Worm (Caenorhabditis elegans): ENCODE measurements around the gene ctl-2.
"Not testable (repeated sequence)": the region's sequence is repeated elsewhere in the genome, so short reads cannot be mapped to it uniquely, and the experiment has no call there.

The ctl-2 gene

DNA sequence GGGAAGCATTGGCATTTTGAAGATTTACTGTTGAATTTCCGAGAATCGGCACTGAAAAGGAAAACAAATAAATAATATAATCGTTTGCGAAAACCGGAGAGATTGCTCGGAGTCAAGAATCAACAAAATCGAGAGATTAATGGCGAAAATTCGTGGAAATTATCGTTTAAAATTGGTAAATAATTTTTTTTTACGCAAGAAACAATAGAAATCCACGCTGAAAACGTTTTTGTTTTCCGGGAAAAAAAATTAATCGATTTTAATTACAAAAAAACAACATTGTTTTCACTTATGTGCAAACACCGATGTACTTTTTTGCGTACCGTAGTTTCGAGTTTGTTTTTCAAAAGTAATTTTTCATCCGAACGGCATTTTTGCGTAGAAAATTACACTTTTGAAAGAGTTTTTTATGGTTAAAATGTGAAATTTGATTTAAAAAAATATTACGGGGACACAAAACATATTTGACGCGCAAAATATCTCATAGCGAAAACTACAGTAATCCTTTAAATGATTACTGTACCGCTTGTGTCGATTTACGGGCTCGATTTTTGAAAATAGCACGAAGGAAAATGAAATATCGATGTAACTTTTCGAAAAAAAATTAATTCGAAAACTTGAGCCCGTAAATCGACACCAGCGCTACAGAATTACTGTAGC, 9.0 kb upstream of the ctl-2 start, which contains the start of gene ctl-3:
Gene ctl-3 (minus strand): TSS at position 51 of the 660 bp plus-strand sequence.
- no peak for TF ChIP-seq T22C8.4 (GFP tag; IDR thresholded peaks at IDR 0.05)
- TF ChIP-seq cog-1 (tag; optimal IDR thresholded peaks at IDR 0.05) = no peak
- no peak for TF ChIP-seq med-1 (GFP tag; optimal IDR thresholded peaks at IDR 0.05; ENCODE audit: insufficient read depth)
- no peak for TF ChIP-seq flt-1 (GFP tag; IDR thresholded peaks at IDR 0.05)
- TF ChIP-seq klf-2 (GFP tag; conservative IDR thresholded peaks at IDR 0.05) = no peak
- TF ChIP-seq tab-1 (GFP tag; IDR thresholded peaks at IDR 0.05) = no peak
- no peak for TF ChIP-seq ztf-29 (GFP tag; IDR thresholded peaks at IDR 0.05)

DNA sequence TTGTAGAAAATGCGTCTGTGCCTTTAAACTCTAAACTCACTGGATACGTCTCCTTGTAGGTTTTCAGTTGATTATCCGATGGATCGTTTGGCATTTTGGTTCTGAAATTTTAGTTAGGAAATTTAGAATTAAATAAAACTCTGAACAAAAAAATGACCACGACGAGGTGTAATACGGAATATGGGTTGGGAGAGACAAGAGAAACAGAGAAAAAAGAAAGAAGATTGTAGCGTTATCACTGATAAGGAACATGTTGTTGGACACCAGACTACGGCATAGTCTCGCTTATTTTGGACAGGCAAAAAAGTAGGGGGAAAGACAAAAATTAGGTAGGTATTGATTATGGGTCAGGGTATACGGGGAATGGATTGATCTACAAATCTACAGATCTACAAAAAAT, 4.3 kb upstream of the ctl-2 start, which contains the start of gene ctl-1:
Gene ctl-1 (minus strand): TSS at position 101 of the 400 bp plus-strand sequence.
- TF ChIP-seq klf-2 (GFP tag; conservative IDR thresholded peaks at IDR 0.05); T22C8.4 (GFP tag; IDR thresholded peaks at IDR 0.05); ztf-23 (GFP tag; IDR thresholded peaks at IDR 0.05): not testable (repeated sequence)

DNA sequence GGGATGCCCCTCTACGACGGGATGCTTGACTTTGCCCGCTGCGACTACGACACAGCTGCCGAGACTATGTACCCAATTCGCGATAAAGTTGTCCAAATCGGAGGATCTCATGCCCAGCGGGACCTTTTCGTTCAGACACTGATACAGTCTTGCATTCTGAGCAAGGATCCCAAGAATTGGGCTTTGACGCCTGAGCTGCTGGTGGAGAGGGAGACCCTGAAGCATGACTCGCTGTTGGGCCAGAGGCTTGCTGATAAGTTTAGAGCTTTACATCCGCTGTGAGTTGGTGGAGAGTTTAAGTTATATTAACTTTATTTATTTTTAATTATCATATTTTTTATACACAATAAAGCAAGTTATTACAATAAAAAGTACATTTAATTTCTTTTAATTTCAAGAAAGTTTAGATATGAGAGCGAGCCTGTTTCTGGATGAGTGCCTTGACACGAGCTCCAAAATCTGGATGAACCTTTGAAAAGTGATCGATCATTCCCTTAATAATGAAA, 2.5 kb downstream of the ctl-2 start:
- TF ChIP-seq cog-1 (tag; optimal IDR thresholded peaks at IDR 0.05) (no peak), med-1 (GFP tag; optimal IDR thresholded peaks at IDR 0.05; ENCODE audit: insufficient read depth) (no peak), ztf-23 (GFP tag; IDR thresholded peaks at IDR 0.05) (no peak), ztf-29 (GFP tag; IDR thresholded peaks at IDR 0.05) (no peak), klf-2 (GFP tag; conservative IDR thresholded peaks at IDR 0.05) (no peak), flt-1 (GFP tag; IDR thresholded peaks at IDR 0.05) (no peak)

DNA sequence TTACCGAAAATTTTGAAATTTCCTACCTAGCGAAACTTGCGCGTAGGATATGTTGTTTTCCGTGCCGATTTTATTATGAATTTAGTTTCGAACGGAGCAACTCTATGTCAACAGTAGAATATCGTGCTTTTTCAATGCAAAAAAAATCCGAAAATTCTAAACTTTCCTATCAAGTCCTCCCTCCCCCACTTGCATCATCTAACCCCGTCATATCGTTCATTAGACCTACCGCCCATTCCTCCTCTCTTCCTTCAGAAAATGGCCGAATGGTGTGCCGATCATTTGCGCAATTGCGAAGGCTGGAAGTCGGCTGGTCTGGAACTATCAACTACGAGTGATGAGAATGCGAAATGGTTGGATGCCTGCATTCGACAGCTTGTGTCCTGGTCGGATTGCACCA, 4.8 kb downstream of the ctl-2 start, which contains the start of gene Y54G11A.7:
Gene Y54G11A.7 (plus strand): TSS at position 256 of the 400 bp plus-strand sequence.
- TF ChIP-seq ztf-29 (GFP tag; IDR thresholded peaks at IDR 0.05); klf-2 (GFP tag; conservative IDR thresholded peaks at IDR 0.05); flt-1 (GFP tag; IDR thresholded peaks at IDR 0.05): not testable (repeated sequence)

DNA sequence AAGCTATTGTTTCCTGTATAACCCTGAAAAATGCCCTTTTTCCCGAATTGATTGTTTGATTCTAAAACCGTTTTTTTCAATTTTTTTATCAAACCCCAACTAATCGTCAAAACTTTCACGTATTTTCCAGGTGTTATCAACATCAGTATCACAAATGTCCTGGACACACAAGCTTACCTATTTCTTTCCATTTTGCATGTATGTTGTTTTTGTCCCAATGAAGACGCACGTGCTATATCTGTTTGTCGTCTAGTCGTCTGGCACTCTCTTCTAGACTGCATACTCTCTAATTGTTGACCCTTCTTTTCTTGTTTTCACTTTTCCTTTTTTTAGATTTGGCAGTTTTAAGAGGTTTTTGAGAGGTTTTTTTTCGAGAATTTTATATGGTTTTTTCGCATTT, 5.5 kb downstream of the ctl-2 start:
- TF ChIP-seq tab-1 (GFP tag; IDR thresholded peaks at IDR 0.05) (no peak), flt-1 (GFP tag; IDR thresholded peaks at IDR 0.05) (no peak), cog-1 (tag; optimal IDR thresholded peaks at IDR 0.05) (no peak), med-1 (GFP tag; optimal IDR thresholded peaks at IDR 0.05; ENCODE audit: insufficient read depth) (no peak), ztf-29 (GFP tag; IDR thresholded peaks at IDR 0.05) (no peak), klf-2 (GFP tag; conservative IDR thresholded peaks at IDR 0.05) (no peak), ref-1 (GFP tag; conservative IDR thresholded peaks at IDR 0.05) (no peak), ztf-23 (GFP tag; IDR thresholded peaks at IDR 0.05) (no peak), T22C8.4 (GFP tag; IDR thresholded peaks at IDR 0.05) (no peak)

DNA sequence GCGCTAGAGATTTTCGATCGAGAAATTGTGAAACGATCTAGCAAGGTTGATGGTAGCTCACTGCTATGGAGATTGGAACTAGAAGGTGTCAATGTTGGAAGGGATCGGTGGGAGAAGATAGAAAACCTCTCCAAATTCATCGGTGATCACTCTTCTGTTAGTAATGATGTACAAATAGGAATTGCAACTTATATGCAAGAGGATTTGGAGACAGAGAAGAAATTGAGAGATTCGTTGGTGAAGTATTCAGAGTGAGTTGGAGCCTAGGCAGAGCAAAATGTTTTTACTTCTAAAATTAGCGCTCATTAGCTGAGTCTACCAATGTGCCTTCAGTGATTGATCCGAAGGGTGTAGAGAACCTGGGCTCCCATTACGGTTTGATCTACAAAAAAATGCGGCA, 7.4 kb downstream of the ctl-2 start:
- TF ChIP-seq T22C8.4 (GFP tag; IDR thresholded peaks at IDR 0.05) = no peak
- TF ChIP-seq ref-1 (GFP tag; conservative IDR thresholded peaks at IDR 0.05) = no peak
- TF ChIP-seq cog-1 (tag; optimal IDR thresholded peaks at IDR 0.05) = no peak
- no peak for TF ChIP-seq ztf-23 (GFP tag; IDR thresholded peaks at IDR 0.05)
- TF ChIP-seq flt-1 (GFP tag; IDR thresholded peaks at IDR 0.05) = no peak
- no peak for TF ChIP-seq tab-1 (GFP tag; IDR thresholded peaks at IDR 0.05)
- no peak for TF ChIP-seq ztf-29 (GFP tag; IDR thresholded peaks at IDR 0.05)
- no peak for TF ChIP-seq med-1 (GFP tag; optimal IDR thresholded peaks at IDR 0.05; ENCODE audit: insufficient read depth)
- TF ChIP-seq klf-2 (GFP tag; conservative IDR thresholded peaks at IDR 0.05) = no peak

DNA sequence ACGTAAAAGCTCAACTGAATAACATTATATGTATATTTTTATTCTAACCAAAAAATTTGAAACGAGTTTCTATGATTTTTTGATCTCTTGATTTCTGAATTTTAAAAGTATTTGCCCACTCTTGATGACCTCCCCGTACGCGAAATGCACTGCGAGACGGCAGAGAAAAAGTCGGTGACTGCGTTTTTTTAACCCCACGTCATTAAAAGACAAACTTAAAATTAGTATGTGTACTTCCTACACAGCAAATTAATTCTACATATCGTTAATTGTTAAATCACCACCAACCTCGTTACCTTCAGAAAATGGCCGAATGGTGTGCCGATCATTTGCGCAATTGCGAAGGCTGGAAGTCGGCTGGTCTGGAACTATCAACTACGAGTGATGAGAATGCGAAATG, 9.3 kb downstream of the ctl-2 start, which contains the start of gene Y54G11A.4:
Gene Y54G11A.4 (plus strand): TSS at position 301 of the 400 bp plus-strand sequence.
- TF ChIP-seq flt-1 (GFP tag; IDR thresholded peaks at IDR 0.05) (no peak), ref-1 (GFP tag; conservative IDR thresholded peaks at IDR 0.05) (no peak), ztf-23 (GFP tag; IDR thresholded peaks at IDR 0.05) (no peak), cog-1 (tag; optimal IDR thresholded peaks at IDR 0.05) (no peak), klf-2 (GFP tag; conservative IDR thresholded peaks at IDR 0.05) (no peak), med-1 (GFP tag; optimal IDR thresholded peaks at IDR 0.05; ENCODE audit: insufficient read depth) (no peak), T22C8.4 (GFP tag; IDR thresholded peaks at IDR 0.05) (no peak), tab-1 (GFP tag; IDR thresholded peaks at IDR 0.05) (no peak), ztf-29 (GFP tag; IDR thresholded peaks at IDR 0.05) (no peak)

DNA sequence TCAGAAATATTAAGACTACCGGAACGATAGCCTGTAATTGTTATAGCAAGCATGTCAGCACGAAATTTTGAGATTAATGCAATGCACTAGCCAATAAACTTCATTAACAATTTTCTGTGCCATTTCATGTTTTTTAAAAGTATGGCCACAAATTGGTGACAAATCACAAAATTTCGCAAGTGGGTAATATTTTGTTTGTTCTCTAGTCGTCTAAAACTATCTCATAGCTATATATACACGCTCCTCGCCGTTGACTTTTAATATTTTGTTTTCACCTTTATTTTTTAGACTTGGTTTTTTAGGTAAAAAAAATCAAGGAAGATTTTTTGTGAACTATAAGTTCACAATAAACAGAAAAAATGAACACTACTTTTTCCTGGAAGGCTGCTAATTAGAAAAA, 11.0 kb downstream of the ctl-2 start:
- TF ChIP-seq ref-1 (GFP tag; conservative IDR thresholded peaks at IDR 0.05) (no peak), flt-1 (GFP tag; IDR thresholded peaks at IDR 0.05) (no peak), klf-2 (GFP tag; conservative IDR thresholded peaks at IDR 0.05) (no peak), cog-1 (tag; optimal IDR thresholded peaks at IDR 0.05) (no peak), ztf-29 (GFP tag; IDR thresholded peaks at IDR 0.05) (no peak)

DNA sequence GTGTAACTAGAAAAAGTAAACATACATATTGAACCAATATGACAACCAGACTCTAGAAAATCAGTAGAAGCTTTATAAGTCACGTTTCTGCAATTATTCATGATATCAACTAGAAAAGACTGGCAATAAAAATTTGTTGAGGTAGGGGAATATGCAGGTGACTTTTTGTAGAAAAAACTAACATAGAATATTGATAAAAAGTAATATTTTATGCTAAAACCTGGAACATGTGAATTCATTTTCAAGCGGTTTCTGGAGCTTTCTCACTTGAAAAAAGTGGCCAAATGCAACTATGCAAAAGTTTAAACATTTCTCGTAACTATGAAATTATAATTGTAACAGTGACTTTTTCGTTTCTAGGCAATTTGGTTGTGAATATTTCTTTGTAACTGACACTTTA, 12.9 kb downstream of the ctl-2 start, which contains the start of gene srh-42:
Gene srh-42 (minus strand): TSS at position 101 of the 400 bp plus-strand sequence.
- TF ChIP-seq ref-1 (GFP tag; conservative IDR thresholded peaks at IDR 0.05) = no peak
- TF ChIP-seq T22C8.4 (GFP tag; IDR thresholded peaks at IDR 0.05) = no peak
- TF ChIP-seq ztf-29 (GFP tag; IDR thresholded peaks at IDR 0.05) = no peak
- TF ChIP-seq flt-1 (GFP tag; IDR thresholded peaks at IDR 0.05) = no peak
- TF ChIP-seq klf-2 (GFP tag; conservative IDR thresholded peaks at IDR 0.05) = no peak

DNA sequence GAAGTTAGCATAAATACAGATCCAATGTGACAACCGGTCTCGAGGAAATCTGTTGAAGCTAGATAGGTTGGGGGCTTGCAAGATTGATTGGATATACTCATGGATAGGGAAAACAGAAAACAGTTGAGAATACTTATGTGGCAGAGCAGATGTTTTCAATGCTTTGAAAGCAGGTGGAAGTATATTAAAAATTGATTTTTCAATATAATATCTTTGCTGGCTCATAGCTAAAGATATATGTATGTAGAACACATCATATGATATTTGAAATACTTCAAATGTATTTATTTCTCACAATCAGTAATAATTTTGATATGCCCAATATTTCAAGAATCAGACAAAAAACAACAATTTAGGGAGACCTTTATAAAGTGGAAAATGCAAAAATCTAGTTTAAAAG, 14.6 kb downstream of the ctl-2 start, which contains the start of gene srh-41:
Gene srh-41 (minus strand): TSS at position 101 of the 400 bp plus-strand sequence.
- TF ChIP-seq tab-1 (GFP tag; IDR thresholded peaks at IDR 0.05) (no peak), ztf-29 (GFP tag; IDR thresholded peaks at IDR 0.05) (no peak), flt-1 (GFP tag; IDR thresholded peaks at IDR 0.05) (no peak), T22C8.4 (GFP tag; IDR thresholded peaks at IDR 0.05) (no peak), ref-1 (GFP tag; conservative IDR thresholded peaks at IDR 0.05) (no peak), med-1 (GFP tag; optimal IDR thresholded peaks at IDR 0.05; ENCODE audit: insufficient read depth) (no peak), ztf-23 (GFP tag; IDR thresholded peaks at IDR 0.05) (no peak), klf-2 (GFP tag; conservative IDR thresholded peaks at IDR 0.05) (no peak), cog-1 (tag; optimal IDR thresholded peaks at IDR 0.05) (no peak)

Measured in whole organism, midembryonic.